Fruit fly (Drosophila melanogaster) whole organism, embryonic: ENCODE measurements around the gene CG42866.
A peak's percentile ranks its signal among the peaks of the same experiment; 100 is the strongest.

Source experiments
- Ada2b ChIP-seq: fragments of 200-800 bp; sonication (Bioruptor generic); IDR thresholded peaks from 2 replicates; pipeline ENCODE4 v1.3.6; 2022; ENCODE audit warnings: missing biosample characterization, missing genetic modification characterization
- Awh ChIP-seq: fragments of 200-800 bp; sonication (Bioruptor generic); IDR thresholded peaks from 2 replicates; pipeline ENCODE4, ENCODE4 v1.3.6; 2022; ENCODE audit warnings: missing biosample characterization, missing genetic modification characterization
- CG10431 ChIP-seq: fragments of 200-800 bp; sonication (Bioruptor generic); optimal IDR thresholded peaks from 3 replicates; lab custom pipeline; 2018; ENCODE audit warnings: missing biosample characterization, mild to moderate bottlenecking, missing genetic modification characterization
- CG10959 ChIP-seq: fragments of 200-800 bp; sonication (Bioruptor generic); IDR thresholded peaks from 2 replicates; pipeline ENCODE4 v1.3.6; 2022; ENCODE audit warnings: missing biosample characterization, missing genetic modification characterization
- CG11504 ChIP-seq: fragments of 200-800 bp; sonication (Bioruptor generic); optimal IDR thresholded peaks from 3 replicates; lab custom pipeline; 2019; ENCODE audit warnings: missing biosample characterization, mild to moderate bottlenecking, missing genetic modification characterization, moderate library complexity
- CG12942 ChIP-seq: fragments of 200-800 bp; sonication (Bioruptor generic); optimal IDR thresholded peaks from 3 replicates; lab custom pipeline; 2016; ENCODE audit warnings: missing biosample characterization, missing genetic modification characterization
- CG14667 ChIP-seq: fragments of 200-800 bp; sonication (Bioruptor generic); IDR thresholded peaks from 2 replicates; pipeline ENCODE4 v1.3.6; 2022; ENCODE audit warnings: missing biosample characterization, missing genetic modification characterization
- CG17328 ChIP-seq: fragments of 200-800 bp; sonication (Bioruptor generic); IDR thresholded peaks from 2 replicates; pipeline ENCODE4 v1.3.6; 2022; ENCODE audit warnings: missing biosample characterization, missing genetic modification characterization
- CG17802 ChIP-seq: fragments of 200-800 bp; sonication (Bioruptor generic); optimal IDR thresholded peaks from 2 replicates; lab custom pipeline; 2018; ENCODE audit warnings: missing biosample characterization, mild to moderate bottlenecking, missing genetic modification characterization, moderate library complexity
- CG18011 ChIP-seq: fragments of 200-800 bp; sonication (Bioruptor generic); optimal IDR thresholded peaks from 2 replicates; lab custom pipeline; 2017; ENCODE audit warnings: missing biosample characterization, missing genetic modification characterization, mild to moderate bottlenecking, moderate library complexity, missing genotype
- CG1832 ChIP-seq: fragments of 200-800 bp; sonication (Bioruptor generic); optimal IDR thresholded peaks from 2 replicates; lab custom pipeline; 2017; ENCODE audit warnings: missing biosample characterization, mild to moderate bottlenecking, missing genetic modification characterization, inconsistent platforms
- CG3065 ChIP-seq: fragments of 200-800 bp; sonication (Bioruptor generic); optimal IDR thresholded peaks from 2 replicates; lab custom pipeline; 2016; ENCODE audit warnings: missing biosample characterization, missing genetic modification characterization
- CG34376 ChIP-seq: fragments of 200-800 bp; sonication (Bioruptor generic); optimal IDR thresholded peaks from 2 replicates; lab custom pipeline; 2018; ENCODE audit warnings: missing biosample characterization, mild to moderate bottlenecking, missing genetic modification characterization
- CG3838 ChIP-seq: fragments of 200-800 bp; sonication (Bioruptor generic); optimal IDR thresholded peaks from 3 replicates; lab custom pipeline; 2016; ENCODE audit warnings: missing biosample characterization, missing genetic modification characterization
- CG5953 ChIP-seq: fragments of 200-800 bp; sonication (Bioruptor generic); IDR thresholded peaks from 2 replicates; pipeline ENCODE4 v1.3.6; 2022; ENCODE audit warnings: missing biosample characterization, missing genetic modification characterization
- CG7271 ChIP-seq: fragments of 200-800 bp; sonication (Bioruptor generic); optimal IDR thresholded peaks from 2 replicates; lab custom pipeline; 2018; ENCODE audit warnings: missing biosample characterization, mild to moderate bottlenecking, missing genetic modification characterization, moderate library complexity
- CG7839 ChIP-seq: fragments of 200-800 bp; sonication (Bioruptor generic); optimal IDR thresholded peaks from 3 replicates; lab custom pipeline; 2018; ENCODE audit warnings: missing biosample characterization, mild to moderate bottlenecking, missing genetic modification characterization, moderate library complexity
- CG7928 ChIP-seq: fragments of 200-800 bp; sonication (Bioruptor generic); optimal IDR thresholded peaks from 2 replicates; lab custom pipeline; 2017; ENCODE audit warnings: missing biosample characterization, mild to moderate bottlenecking, missing genetic modification characterization
- CG8290 ChIP-seq, 3 experiments: fragments of 200-800 bp; sonication (Bioruptor generic); optimal IDR thresholded peaks; 2 replicates each; lab custom pipeline; 2016 to 2019; ENCODE audit warnings: missing biosample characterization in 3 of 3, missing genetic modification characterization in 3 of 3, mild to moderate bottlenecking in 2 of 3, moderate library complexity in 1 of 3
- Chrac-16 ChIP-seq: fragments of 200-800 bp; sonication (Bioruptor generic); optimal IDR thresholded peaks from 3 replicates; lab custom pipeline; 2016; ENCODE audit warnings: missing biosample characterization, missing genetic modification characterization
- D ChIP-seq, 2 experiments: fragments of 200-800 bp in 1 of 2; fragments of >200 bp in 1 of 2; sonication (Bioruptor generic) in 1 of 2; optimal IDR thresholded peaks; 2 replicates in 1 of 2; 3 replicates in 1 of 2; lab custom pipeline; 2017; ENCODE audit warnings: mild to moderate bottlenecking in 1 of 2, missing biosample characterization in 1 of 2, missing genetic modification characterization in 1 of 2, missing genetic modification reagents in 1 of 2
- Doc3 ChIP-seq: fragments of 200-800 bp; sonication (Bioruptor generic); IDR thresholded peaks from 3 replicates; pipeline ENCODE4 v1.3.6; 2022; ENCODE audit warnings: missing biosample characterization, missing genetic modification characterization; ENCODE audit not compliant: partially characterized antibody
- E2f1 ChIP-seq: fragments of 200-800 bp; sonication (Bioruptor generic); IDR thresholded peaks from 2 replicates; pipeline ENCODE4 v1.3.6; 2022; ENCODE audit warnings: missing biosample characterization, missing genetic modification characterization
- GATAe ChIP-seq: fragments of 200-800 bp; sonication (Bioruptor generic); conservative IDR thresholded peaks from 2 replicates; pipeline ENCODE4 v1.3.6; 2022; ENCODE audit warnings: missing biosample characterization, missing genetic modification characterization
- HHEX ChIP-seq: fragments of 200-800 bp; sonication (Bioruptor generic); optimal IDR thresholded peaks from 3 replicates; lab custom pipeline; 2017; ENCODE audit warnings: missing biosample characterization, mild to moderate bottlenecking, missing genetic modification characterization, missing genetic modification reagents
- Hr78 ChIP-seq, 2 experiments: fragments of 200-800 bp in 1 of 2; fragments of >200 bp in 1 of 2; sonication (Bioruptor generic) in 1 of 2; optimal IDR thresholded peaks; 2 replicates each; lab custom pipeline; 2017 to 2019; ENCODE audit warnings: missing biosample characterization in 2 of 2, missing genetic modification characterization in 2 of 2, mild to moderate bottlenecking in 1 of 2, moderate library complexity in 1 of 2
- Med ChIP-seq: fragments of 200-800 bp; sonication (Bioruptor generic); peaks from one replicate; lab custom pipeline; 2016; ENCODE audit warnings: missing biosample characterization, missing genetic modification characterization, mild to moderate bottlenecking, inconsistent platforms, moderate library complexity
- Oaz ChIP-seq: fragments of 200-800 bp; sonication (Bioruptor generic); IDR thresholded peaks from 2 replicates; pipeline ENCODE4 v1.3.6; 2022; ENCODE audit warnings: missing biosample characterization, missing genetic modification characterization
- Xrp1 ChIP-seq: fragments of 200-800 bp; sonication (Bioruptor generic); IDR thresholded peaks from 2 replicates; pipeline ENCODE4 v1.3.6; 2022; ENCODE audit warnings: missing biosample characterization, missing genetic modification characterization
- ara ChIP-seq: fragments of 200-800 bp; sonication (Bioruptor generic); IDR thresholded peaks from 2 replicates; pipeline ENCODE4 v1.3.6; 2022; ENCODE audit warnings: missing biosample characterization, missing genetic modification characterization
- ase ChIP-seq: fragments of 200-800 bp; sonication (Bioruptor generic); IDR thresholded peaks from 3 replicates; pipeline ENCODE4 v1.3.6; 2022; ENCODE audit warnings: missing biosample characterization, missing genetic modification characterization
- bbx ChIP-seq: fragments of 200-800 bp; sonication (Bioruptor generic); IDR thresholded peaks from 2 replicates; pipeline ENCODE4 v1.3.6; 2022; ENCODE audit warnings: missing biosample characterization, missing genetic modification characterization; ENCODE audit not compliant: partially characterized antibody
- crc ChIP-seq: fragments of 200-800 bp; sonication (Bioruptor generic); optimal IDR thresholded peaks from 2 replicates; lab custom pipeline; 2016; ENCODE audit warnings: missing biosample characterization, missing genetic modification characterization
- en ChIP-seq: fragments of 200-800 bp; sonication (Bioruptor generic); optimal IDR thresholded peaks from 2 replicates; lab custom pipeline; 2016; ENCODE audit warnings: missing biosample characterization, missing genetic modification characterization
- gro ChIP-seq: fragments of 200-800 bp; sonication (Bioruptor generic); optimal IDR thresholded peaks from 2 replicates; lab custom pipeline; 2016; ENCODE audit warnings: missing biosample characterization, missing genetic modification characterization
- hth ChIP-seq: fragments of >200 bp; optimal IDR thresholded peaks from 2 replicates; lab custom pipeline; 2017; ENCODE audit warnings: inconsistent platforms
- onecut ChIP-seq: fragments of 200-800 bp; sonication (Bioruptor generic); IDR thresholded peaks from 2 replicates; pipeline ENCODE4 v1.3.6; 2022; ENCODE audit warnings: missing biosample characterization, missing genetic modification characterization
- pfk ChIP-seq: fragments of 200-800 bp; sonication (Bioruptor generic); optimal IDR thresholded peaks from 2 replicates; lab custom pipeline; 2018; ENCODE audit warnings: missing biosample characterization, mild to moderate bottlenecking, missing genetic modification characterization, moderate library complexity
- pros ChIP-seq: fragments of 200-800 bp; sonication (Bioruptor generic); optimal IDR thresholded peaks from 3 replicates; lab custom pipeline; 2019; ENCODE audit warnings: missing biosample characterization, mild to moderate bottlenecking, missing genetic modification characterization, moderate library complexity
- rib ChIP-seq: fragments of 200-800 bp; sonication (Bioruptor generic); IDR thresholded peaks from 2 replicates; pipeline ENCODE4 v1.3.6; 2022; ENCODE audit warnings: missing biosample characterization, missing genetic modification characterization
- sd ChIP-seq: fragments of 200-800 bp; sonication (Bioruptor generic); optimal IDR thresholded peaks from 3 replicates; lab custom pipeline; 2018; ENCODE audit warnings: missing biosample characterization, mild to moderate bottlenecking, missing genetic modification characterization, moderate library complexity
- sim ChIP-seq: fragments of 200-800 bp; sonication (Bioruptor generic); IDR thresholded peaks from 2 replicates; pipeline ENCODE4 v1.3.6; 2022; ENCODE audit warnings: missing biosample characterization, missing genetic modification characterization
- ssp ChIP-seq: fragments of 200-800 bp; sonication (Bioruptor generic); IDR thresholded peaks from 2 replicates; pipeline ENCODE4 v1.3.6; 2022; ENCODE audit warnings: missing biosample characterization, missing genetic modification characterization
- tgo ChIP-seq: fragments of 200-800 bp; sonication (Bioruptor generic); IDR thresholded peaks from 3 replicates; pipeline ENCODE4 v1.3.6; 2022; ENCODE audit warnings: missing biosample characterization, missing genetic modification characterization
- tll ChIP-seq, 2 experiments: fragments of 200-800 bp in 1 of 2; fragments of >200 bp in 1 of 2; sonication (Bioruptor generic) in 1 of 2; optimal IDR thresholded peaks; 2 replicates each; lab custom pipeline; 2017 to 2019; ENCODE audit warnings: missing biosample characterization in 2 of 2, missing genetic modification characterization in 2 of 2, mild to moderate bottlenecking in 1 of 2, moderate library complexity in 1 of 2
- trh ChIP-seq: fragments of 200-800 bp; sonication (Bioruptor generic); optimal IDR thresholded peaks from 2 replicates; lab custom pipeline; 2016; ENCODE audit warnings: missing biosample characterization, missing genetic modification characterization
- twi ChIP-seq: fragments of 200-800 bp; optimal IDR thresholded peaks from 2 replicates; lab custom pipeline; 2019; ENCODE audit warnings: missing biosample characterization, mild to moderate bottlenecking, missing genetic modification characterization, moderate library complexity
- wor ChIP-seq: fragments of 200-800 bp; sonication (Bioruptor generic); IDR thresholded peaks from 2 replicates; pipeline ENCODE4 v1.3.6; 2022; ENCODE audit warnings: missing biosample characterization, missing genetic modification characterization
- zfh2 ChIP-seq: fragments of 200-800 bp; sonication (Bioruptor generic); optimal IDR thresholded peaks from 2 replicates; lab custom pipeline; 2016; ENCODE audit warnings: missing biosample characterization, missing genetic modification characterization

CG42866 gene

dm6 chr2L:19951543-19952163 is 9.8 kb downstream of the CG42866 start (continued):
- TF ChIP-seq CG8290 (GFP tag; optimal IDR thresholded peaks at IDR 0.05; lab: Kevin White, UChicago) = no peak
- TF ChIP-seq CG8290 (tag; optimal IDR thresholded peaks at IDR 0.05; lab: Kevin White, UChicago) = no peak
- no peak for TF ChIP-seq CG17802 (tag; lab: Kevin White, UChicago)
- TF ChIP-seq hth (lab: Kevin White, UChicago) = no peak
- no peak for TF ChIP-seq CG1832
- TF ChIP-seq HHEX (GFP tag; lab: Kevin White, UChicago) = no peak
- peak; percentile 49 for TF ChIP-seq Med (GFP tag; lab: Kevin White, UChicago)
- TF ChIP-seq wor (GFP tag; lab: Robert Waterston, UW) = no peak
- TF ChIP-seq CG7928 (GFP tag; lab: Kevin White, UChicago) = no peak
- no peak for TF ChIP-seq CG10431 (GFP tag; lab: Kevin White, UChicago)
- TF ChIP-seq Chrac-16 = no peak
- no peak for TF ChIP-seq CG17328 (GFP tag; lab: Robert Waterston, UW)
- TF ChIP-seq GATAe (GFP tag; lab: Robert Waterston, UW) = 0 out of 2 replicates have a peak, but pooled peaks have one; percentile 17
- peak; percentile 38 for TF ChIP-seq CG11504 (tag; lab: Kevin White, UChicago)
- TF ChIP-seq twi (tag; lab: Kevin White, UChicago) = peak; percentile 99
- no peak for TF ChIP-seq CG18011 (GFP tag; lab: Kevin White, UChicago)
- TF ChIP-seq Awh (GFP tag; lab: Robert Waterston, UW) = no peak
- peak; percentile 3 for TF ChIP-seq CG34376
- no peak for TF ChIP-seq rib (GFP tag; lab: Robert Waterston, UW)
- no peak for TF ChIP-seq gro (GFP tag; lab: Kevin White, UChicago)
- TF ChIP-seq CG3065 (GFP tag; lab: Kevin White, UChicago) = peak; percentile 26
- TF ChIP-seq CG3838 (GFP tag; lab: Kevin White, UChicago) = no peak
- no peak for TF ChIP-seq ase (GFP tag; lab: Robert Waterston, UW)
- TF ChIP-seq zfh2 (GFP tag; lab: Kevin White, UChicago) = no peak
- TF ChIP-seq Xrp1 (GFP tag; lab: Robert Waterston, UW) = no peak
- TF ChIP-seq bbx (GFP tag; lab: Robert Waterston, UW) = no peak
- no peak for TF ChIP-seq ssp (GFP tag; lab: Robert Waterston, UW)
- peak in 1 of 2 experiments; percentile 93 for TF ChIP-seq Hr78 (GFP tag; optimal IDR thresholded peaks at IDR 0.05; lab: Kevin White, UChicago)
- TF ChIP-seq Ada2b = no peak
- no peak for TF ChIP-seq pros (GFP tag; lab: Kevin White, UChicago)
- TF ChIP-seq onecut (GFP tag; lab: Robert Waterston, UW) = no peak
- TF ChIP-seq Doc3 (GFP tag; lab: Robert Waterston, UW) = no peak
- no peak for TF ChIP-seq ara (GFP tag; lab: Robert Waterston, UW)
- TF ChIP-seq sd = no peak

- TF ChIP-seq tgo (GFP tag; lab: Robert Waterston, UW) (no peak), Oaz (GFP tag; lab: Robert Waterston, UW) (no peak), CG12942 (GFP tag; lab: Kevin White, UChicago) (no peak), sim (GFP tag; lab: Robert Waterston, UW) (no peak), D (optimal IDR thresholded peaks at IDR 0.05; lab: Kevin White, UChicago) (no peak), D (GFP tag; optimal IDR thresholded peaks at IDR 0.05; lab: Kevin White, UChicago) (peak; percentile 28), CG5953 (GFP tag; lab: Robert Waterston, UW) (no peak), CG14667 (GFP tag; lab: Robert Waterston, UW) (no peak), Hr78 (GFP tag; optimal IDR thresholded peaks at IDR 0.05; lab: Kevin White, UChicago) (no peak), CG7839 (tag; lab: Kevin White, UChicago) (no peak), CG7271 (tag; lab: Kevin White, UChicago) (no peak), en (GFP tag; lab: Kevin White, UChicago) (no peak), Awh (GFP tag; lab: Robert Waterston, UW) (no peak), pfk (GFP tag; lab: Kevin White, UChicago) (no peak), sd (no peak), CG10959 (GFP tag; lab: Robert Waterston, UW) (no peak), trh (GFP tag; lab: Kevin White, UChicago) (no peak), tll (GFP tag; optimal IDR thresholded peaks at IDR 0.05; lab: Kevin White, UChicago) (no peak), E2f1 (GFP tag; lab: Robert Waterston, UW) (no peak), wor (GFP tag; lab: Robert Waterston, UW) (no peak), crc (GFP tag; lab: Kevin White, UChicago) (no peak)
These were observed 11.9 kb downstream of the CG42866 start for dm6 chr2L:19949600-19949999.
